Fruit fly (Drosophila melanogaster): ENCODE data around the gene CG7888.

The CG7888 gene

dm6 chr3L:11009000-11009794 is 44.6 kb upstream of the CG7888 start, which contains the start of gene klu (continued):
- TF ChIP-seq CG2712 (tag; optimal IDR thresholded peaks at IDR 0.05): peak; percentile 8
- TF ChIP-seq pum (GFP tag; optimal IDR thresholded peaks at IDR 0.05): no peak
- no peak for TF ChIP-seq cato (GFP tag; optimal IDR thresholded peaks at IDR 0.05; ENCODE audit: borderline replicate concordance)
- TF ChIP-seq CG4730 (GFP tag; IDR thresholded peaks at IDR 0.05): no peak
- TF ChIP-seq mirr (GFP tag; optimal IDR thresholded peaks at IDR 0.05): no peak
- no peak for TF ChIP-seq Kr (GFP tag; optimal IDR thresholded peaks at IDR 0.05)
- TF ChIP-seq Lhr (GFP tag; optimal IDR thresholded peaks at IDR 0.05): no peak
- TF ChIP-seq Deaf1 (tag; optimal IDR thresholded peaks at IDR 0.05): peak; percentile 84
- TF ChIP-seq ab (GFP tag; optimal IDR thresholded peaks at IDR 0.05): no peak
- TF ChIP-seq ash1 (GFP tag; optimal IDR thresholded peaks at IDR 0.05): no peak
- peak; percentile 38 for TF ChIP-seq abd-A (tag; optimal IDR thresholded peaks at IDR 0.05)
- peak; percentile 99 for TF ChIP-seq Nf-YB (GFP tag; optimal IDR thresholded peaks at IDR 0.05)
- no peak for TF ChIP-seq Hsf (GFP tag; optimal IDR thresholded peaks at IDR 0.05)
- peak; percentile 81 for TF ChIP-seq sr (GFP tag; IDR thresholded peaks at IDR 0.05)
- no peak for TF ChIP-seq Xrp1 (GFP tag; IDR thresholded peaks at IDR 0.05)
- no peak for TF ChIP-seq kay (GFP tag; optimal IDR thresholded peaks at IDR 0.05)
- no peak for TF ChIP-seq Gug (GFP tag; IDR thresholded peaks at IDR 0.05)
- TF ChIP-seq B-H2 (GFP tag; optimal IDR thresholded peaks at IDR 0.05): no peak
- TF ChIP-seq CG3838 (GFP tag; optimal IDR thresholded peaks at IDR 0.05): no peak
- no peak for TF ChIP-seq CG18011 (GFP tag; optimal IDR thresholded peaks at IDR 0.05)
- no peak for TF ChIP-seq usp (GFP tag; optimal IDR thresholded peaks at IDR 0.05)
- TF ChIP-seq crol (GFP tag; IDR thresholded peaks at IDR 0.05): peak; percentile 70
- no peak for TF ChIP-seq BtbVII (GFP tag; optimal IDR thresholded peaks at IDR 0.05)
- TF ChIP-seq CG8478 (optimal IDR thresholded peaks at IDR 0.05): peak; percentile 85
- TF ChIP-seq CG14710 (tag; optimal IDR thresholded peaks at IDR 0.05): no peak
- TF ChIP-seq cg (GFP tag; optimal IDR thresholded peaks at IDR 0.05): peak; percentile 99
- TF ChIP-seq ato (GFP tag; IDR thresholded peaks at IDR 0.05; ENCODE audit: partially characterized antibody): no peak
- TF ChIP-seq CG7928 (GFP tag; optimal IDR thresholded peaks at IDR 0.05): no peak
- peak; percentile 47; the same call in 1 of the 3 replicates for TF ChIP-seq zfh1 (GFP tag; IDR thresholded peaks at IDR 0.05)
- no peak for TF ChIP-seq CG11398 (GFP tag; optimal IDR thresholded peaks at IDR 0.05)
- no peak for TF ChIP-seq lmd (GFP tag; IDR thresholded peaks at IDR 0.05)
- no peak for TF ChIP-seq CG6654 (GFP tag; optimal IDR thresholded peaks at IDR 0.05)
- TF ChIP-seq dimm (GFP tag; IDR thresholded peaks at IDR 0.05): no peak
- TF ChIP-seq ara (GFP tag; IDR thresholded peaks at IDR 0.05): no peak
- TF ChIP-seq CG4360 (GFP tag; IDR thresholded peaks at IDR 0.05): no peak
- TF ChIP-seq CG30020 (tag; optimal IDR thresholded peaks at IDR 0.05): no peak
- TF ChIP-seq gem (tag; optimal IDR thresholded peaks at IDR 0.05): no peak
- no peak for TF ChIP-seq CG18262 (tag; optimal IDR thresholded peaks at IDR 0.05)
- no peak for TF ChIP-seq HmgZ (tag; optimal IDR thresholded peaks at IDR 0.05)
- no peak for TF ChIP-seq h (optimal IDR thresholded peaks at IDR 0.05)
- peak; percentile 25; the same call in 1 of the 2 replicates for TF ChIP-seq MBD-R2 (GFP tag; IDR thresholded peaks at IDR 0.05)
- TF ChIP-seq rib (GFP tag; IDR thresholded peaks at IDR 0.05): peak; percentile 64; the same call in 1 of the 2 replicates
- TF ChIP-seq CG11560 (tag; IDR thresholded peaks at IDR 0.05): no peak
- no peak for TF ChIP-seq CG2116 (GFP tag; optimal IDR thresholded peaks at IDR 0.05)
- peak; percentile 38; the same call in 1 of the 2 replicates for TF ChIP-seq CG42726 (GFP tag; IDR thresholded peaks at IDR 0.05; ENCODE audit: partially characterized antibody)
- no peak for TF ChIP-seq CG1603 (tag; optimal IDR thresholded peaks at IDR 0.05)
- no peak for TF ChIP-seq Lim3 (GFP tag; IDR thresholded peaks at IDR 0.05)
- TF ChIP-seq kni (GFP tag; optimal IDR thresholded peaks at IDR 0.05): peak; percentile 53
- no peak for TF ChIP-seq slp2 (GFP tag; optimal IDR thresholded peaks at IDR 0.05)
- TF ChIP-seq CG5953 (GFP tag; IDR thresholded peaks at IDR 0.05): no peak
- TF ChIP-seq CG17829 (tag; optimal IDR thresholded peaks at IDR 0.05): no peak

Data from whole organism, embryonic.